Worm (Caenorhabditis elegans): ENCODE data around the gene nhr-134.

nhr-134 gene

ce11 chrV:2228781-2229180, 2.2 kb upstream of the nhr-134 start, which contains the start of gene nhr-126:
Gene nhr-126, plus strand, starts transcription at chrV:2229081.
- TF ChIP-seq nhr-84 (tag; optimal IDR thresholded peaks at IDR 0.05) = no peak
- no peak for TF ChIP-seq alr-1 (tag; optimal IDR thresholded peaks at IDR 0.05; ENCODE audit: borderline replicate concordance)
- no peak for TF ChIP-seq tlp-1 (tag; optimal IDR thresholded peaks at IDR 0.05)

- TF ChIP-seq mdl-1 (tag; optimal IDR thresholded peaks at IDR 0.05) = no peak
- TF ChIP-seq efl-1 (optimal IDR thresholded peaks at IDR 0.05) = no peak
- TF ChIP-seq efl-1 (GFP tag; optimal IDR thresholded peaks at IDR 0.05 in 1 of 2) = peak in 1 of 2 experiments; percentile 70
Measured at ce11 chrV:2233177-2233576, 2.2 kb downstream of the nhr-134 start, which contains the start of gene nhr-96. Gene nhr-96, plus strand, starts transcription at chrV:2233477.

DNA sequence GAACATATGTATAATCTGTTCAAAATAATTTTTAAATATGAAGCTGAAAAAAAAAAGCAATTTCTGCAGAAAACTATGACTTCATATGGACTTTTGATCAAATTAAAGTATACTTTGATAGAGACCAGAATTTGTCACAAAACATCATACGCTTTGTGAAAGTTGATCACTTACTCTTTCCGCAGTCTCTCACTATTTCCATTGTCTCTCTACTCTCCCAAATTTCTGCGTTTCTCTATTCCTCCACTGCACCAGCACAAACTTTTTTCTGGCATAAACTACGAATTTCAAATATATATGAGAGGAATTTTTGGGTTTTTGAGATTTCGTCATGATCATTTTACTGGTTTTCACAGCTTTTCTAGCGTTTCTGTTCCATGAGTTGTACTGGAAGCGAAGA, 4.8 kb downstream of the nhr-134 start, which contains the start of gene cyp-33C4:
TSS of gene cyp-33C4 (plus strand) at position 293 of the 400 bp plus-strand sequence.
- TF ChIP-seq lin-13 (GFP tag; optimal IDR thresholded peaks at IDR 0.05) (no peak), mab-9 (GFP tag; IDR thresholded peaks at IDR 0.05) (no peak), aha-1 (tag; optimal IDR thresholded peaks at IDR 0.05) (no peak), C16A3.4 (tag; optimal IDR thresholded peaks at IDR 0.05) (no peak), ceh-63 (GFP tag; optimal IDR thresholded peaks at IDR 0.05) (no peak), nhr-20 (tag; optimal IDR thresholded peaks at IDR 0.05) (peak; percentile 86), dpl-1 (GFP tag; optimal IDR thresholded peaks at IDR 0.05) (peak in 1 of 3 experiments; percentile 26), lin-15B (tag; optimal IDR thresholded peaks at IDR 0.05) (no peak), tlp-1 (tag; optimal IDR thresholded peaks at IDR 0.05) (no peak), ces-1 (GFP tag; optimal IDR thresholded peaks at IDR 0.05) (no peak), vab-15 (tag; optimal IDR thresholded peaks at IDR 0.05) (no peak), nhr-28 (tag; optimal IDR thresholded peaks at IDR 0.05) (no peak), zip-4 (GFP tag; optimal IDR thresholded peaks at IDR 0.05) (no peak), lin-35 (GFP tag; optimal IDR thresholded peaks at IDR 0.05) (peak in 1 of 2 experiments; percentile 35), nhr-85 (tag) (no peak), zag-1 (tag; optimal IDR thresholded peaks at IDR 0.05) (no peak), snu-23 (GFP tag; optimal IDR thresholded peaks at IDR 0.05) (peak; percentile 60), ztf-11 (tag; optimal IDR thresholded peaks at IDR 0.05) (no peak), mep-1 (tag; optimal IDR thresholded peaks at IDR 0.05) (peak; percentile 13), nhr-47 (tag; optimal IDR thresholded peaks at IDR 0.05) (peak; percentile 33), fkh-10 (GFP tag; optimal IDR thresholded peaks at IDR 0.05) (no peak), efl-1 (optimal IDR thresholded peaks at IDR 0.05) (peak; percentile 26 to 48), efl-1 (GFP tag; optimal IDR thresholded peaks at IDR 0.05 in 1 of 2) (peak; percentile 13 to 82), sup-37 (GFP tag; optimal IDR thresholded peaks at IDR 0.05) (no peak), swsn-7 (tag; optimal IDR thresholded peaks at IDR 0.05) (peak; percentile 34), aly-2 (tag; optimal IDR thresholded peaks at IDR 0.05) (no peak), lin-14 (GFP tag; optimal IDR thresholded peaks at IDR 0.05) (no peak), lir-3 (tag; optimal IDR thresholded peaks at IDR 0.05; ENCODE audit: poor library complexity) (no peak), ceh-8 (GFP tag; optimal IDR thresholded peaks at IDR 0.05) (no peak), fos-1 (tag; optimal IDR thresholded peaks at IDR 0.05) (no peak), ztf-4 (tag; optimal IDR thresholded peaks at IDR 0.05) (no peak), nhr-84 (tag; optimal IDR thresholded peaks at IDR 0.05) (no peak), snpc-4 (tag; optimal IDR thresholded peaks at IDR 0.05) (no peak), nhr-11 (tag; optimal IDR thresholded peaks at IDR 0.05) (no peak), fkh-8 (tag; optimal IDR thresholded peaks at IDR 0.05) (peak; percentile 55), C34B4.2 (tag; optimal IDR thresholded peaks at IDR 0.05) (no peak), elt-2 (tag; optimal IDR thresholded peaks at IDR 0.05) (peak; percentile 18), nhr-237 (tag; optimal IDR thresholded peaks at IDR 0.05) (no peak), rnt-1 (tag; optimal IDR thresholded peaks at IDR 0.05) (no peak), xbp-1 (tag; optimal IDR thresholded peaks at IDR 0.05) (no peak), nhr-71 (tag; optimal IDR thresholded peaks at IDR 0.05) (peak; percentile 58), nhr-77 (tag; optimal IDR thresholded peaks at IDR 0.05) (no peak), unc-62 (GFP tag; optimal IDR thresholded peaks at IDR 0.05) (no peak), sptf-1 (tag; optimal IDR thresholded peaks at IDR 0.05) (no peak), efl-3 (GFP tag; optimal IDR thresholded peaks at IDR 0.05) (no peak), unc-98 (GFP tag; IDR thresholded peaks at IDR 0.05) (no peak), alr-1 (tag; optimal IDR thresholded peaks at IDR 0.05; ENCODE audit: borderline replicate concordance) (no peak), skn-1 (tag; optimal IDR thresholded peaks at IDR 0.05) (no peak)
